Worm (Caenorhabditis elegans): ENCODE results near the gene cua-1.
"Not testable (repeated sequence)": the region's sequence is repeated elsewhere in the genome, so short reads cannot be mapped to it uniquely, and the experiment has no call there.

Gene cua-1

ce11 chrIII:13405504-13405903 is 49.6 kb downstream of the cua-1 start, which contains the start of gene nas-1:
Gene nas-1, plus strand, starts transcription at chrIII:13405804.
- no peak for TF ChIP-seq unc-62 (GFP tag; optimal IDR thresholded peaks at IDR 0.05)

ce11 chrIII:13404418-13404817 is 50.7 kb downstream of the cua-1 start, which contains the start of gene ttr-52:
Gene ttr-52, plus strand, starts transcription at chrIII:13404718.
- no peak for TF ChIP-seq unc-62 (GFP tag; optimal IDR thresholded peaks at IDR 0.05)

DNA sequence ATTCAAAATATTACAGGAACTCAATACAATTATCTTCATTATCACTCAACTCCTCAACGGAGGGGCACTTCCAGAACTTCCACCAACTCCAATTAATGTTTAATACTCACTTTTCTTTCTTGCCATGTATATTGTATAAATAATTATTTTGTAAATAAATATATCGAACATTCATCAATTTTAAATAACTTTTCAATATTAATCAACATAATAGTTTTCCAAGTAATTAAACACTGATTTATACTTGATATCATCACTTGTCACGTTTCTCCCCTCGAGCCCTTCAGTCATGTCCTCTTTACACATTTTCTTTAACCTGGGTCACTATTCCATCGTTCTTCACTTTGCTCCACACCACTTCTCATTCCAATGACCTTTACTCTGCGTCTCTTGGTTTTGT is 52.2 kb downstream of the cua-1 start, which contains the start of gene mig-18:
TSS of gene mig-18 (plus strand) at position 301 of the 400 bp plus-strand sequence.
- no peak for TF ChIP-seq unc-62 (GFP tag; optimal IDR thresholded peaks at IDR 0.05)

DNA sequence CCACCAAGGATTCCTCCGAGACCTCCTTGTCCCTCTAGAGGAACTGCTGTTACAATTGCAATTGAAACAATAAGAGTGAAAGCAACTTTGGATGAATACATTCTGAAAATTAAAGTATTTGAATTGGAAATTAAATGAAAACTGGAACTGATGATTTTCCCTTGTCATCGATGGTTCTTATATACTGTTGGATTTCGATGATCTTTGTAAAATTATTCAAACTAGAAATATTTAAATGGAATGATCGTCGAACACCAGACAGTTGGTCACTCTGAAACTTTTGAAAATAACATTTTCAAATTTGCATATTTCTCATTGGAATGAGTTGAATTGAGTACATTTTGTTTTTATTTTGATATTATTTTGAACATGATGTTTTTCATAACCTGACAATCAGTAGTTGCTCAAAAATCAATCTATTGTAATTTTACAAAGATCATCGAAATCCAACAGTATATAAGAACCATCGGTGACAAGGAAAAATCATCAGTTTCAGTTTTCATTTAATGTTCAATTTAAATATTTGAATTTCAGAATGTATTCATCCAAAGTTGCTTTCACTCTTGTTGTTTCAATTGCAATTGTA is 53.3 kb downstream of the cua-1 start, which contains the start of the genes srlf-9 and srlf-10:
TSS of gene srlf-9 (minus strand) at position 101 of the 586 bp plus-strand sequence.
TSS of gene srlf-10 (plus strand) at position 536 of the 586 bp plus-strand sequence.
- TF ChIP-seq unc-62 (GFP tag; optimal IDR thresholded peaks at IDR 0.05), result not testable (repeated sequence)

ce11 chrIII:13395262-13395661 is 59.8 kb downstream of the cua-1 start, which contains the start of gene F11F1.1:
Gene F11F1.1, plus strand, starts transcription at chrIII:13395562.
- TF ChIP-seq unc-62 (GFP tag; optimal IDR thresholded peaks at IDR 0.05), result no peak

- no peak for TF ChIP-seq unc-62 (GFP tag; optimal IDR thresholded peaks at IDR 0.05)
These were observed 61.5 kb downstream of the cua-1 start, which contains the start of gene qdpr-1 for ce11 chrIII:13393647-13394046. Gene qdpr-1, plus strand, starts transcription at chrIII:13393910.

- TF ChIP-seq unc-62 (GFP tag; optimal IDR thresholded peaks at IDR 0.05), result no peak
These were observed 61.9 kb downstream of the cua-1 start, which contains the start of gene dnj-17 for ce11 chrIII:13393239-13393638. Gene dnj-17, minus strand, starts transcription at chrIII:13393339.

ce11 chrIII:13390789-13391188 is 64.3 kb downstream of the cua-1 start:
- no peak for TF ChIP-seq unc-62 (GFP tag; optimal IDR thresholded peaks at IDR 0.05)
